Fruit fly (Drosophila melanogaster): ENCODE results near the gene bigmax.

The bigmax gene

DNA sequence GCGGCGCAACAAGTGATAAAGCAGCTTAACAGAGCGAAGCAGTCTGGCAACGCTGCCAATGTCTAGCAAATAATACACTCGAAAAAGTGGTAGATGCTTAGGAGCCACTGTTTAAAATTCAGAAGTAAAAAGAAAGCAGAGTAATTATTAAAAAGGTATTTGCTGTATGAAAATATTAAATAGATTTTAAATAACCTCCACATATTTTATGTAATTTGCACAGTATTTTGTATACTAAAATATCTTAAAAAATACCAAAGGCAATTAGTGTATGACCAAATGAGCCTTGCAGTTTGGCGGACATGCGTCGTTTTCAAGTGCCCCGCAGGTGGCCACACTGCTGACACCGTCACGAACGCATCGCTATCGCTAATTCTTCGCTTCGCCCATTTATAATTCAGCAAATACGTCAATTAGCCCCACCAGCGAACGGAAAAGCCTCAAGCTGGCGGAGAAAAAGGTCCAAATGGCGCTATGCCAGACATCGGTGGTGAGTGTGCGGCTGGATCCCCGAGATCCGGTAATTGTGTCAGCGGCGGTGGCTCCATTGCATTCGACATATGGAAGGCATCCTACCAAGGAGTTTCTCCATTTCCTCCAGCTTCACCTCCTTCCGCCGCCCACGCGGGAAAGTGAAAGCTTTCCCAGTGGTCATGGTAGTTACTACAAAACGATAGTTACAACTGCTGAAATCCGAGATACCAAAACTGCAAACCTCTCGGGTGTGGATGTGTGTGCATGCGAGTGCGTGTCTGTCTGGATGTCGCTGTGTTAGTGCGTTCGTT, 35.0 kb downstream of the bigmax start, which contains the start of gene pll (continued):
- TF ChIP-seq CG30403 (GFP tag; optimal IDR thresholded peaks at IDR 0.05) (peak; percentile 86), dpn (GFP tag; optimal IDR thresholded peaks at IDR 0.05) (peak; percentile 84 to 90), CG7357 (GFP tag; IDR thresholded peaks at IDR 0.05) (peak; percentile 80), lilli (GFP tag; optimal IDR thresholded peaks at IDR 0.05) (peak; percentile 89), CG17328 (GFP tag; IDR thresholded peaks at IDR 0.05) (peak; percentile 91), CG17802 (tag; optimal IDR thresholded peaks at IDR 0.05) (peak; percentile 40), z (GFP tag; IDR thresholded peaks at IDR 0.05) (no peak), HHEX (GFP tag; optimal IDR thresholded peaks at IDR 0.05) (peak; percentile 51), az2 (GFP tag; optimal IDR thresholded peaks at IDR 0.05) (peak; percentile 85), scrt (GFP tag; optimal IDR thresholded peaks at IDR 0.05) (peak; percentile 99), Dp (GFP tag; optimal IDR thresholded peaks at IDR 0.05) (peak; percentile 46), Mes4 (GFP tag; optimal IDR thresholded peaks at IDR 0.05) (peak; percentile 10), maf-S (GFP tag; optimal IDR thresholded peaks at IDR 0.05) (peak; percentile 74), fd64A (GFP tag; optimal IDR thresholded peaks at IDR 0.05) (no peak), Trl (optimal IDR thresholded peaks at IDR 0.05) (no peak), Trl (GFP tag; optimal IDR thresholded peaks at IDR 0.05) (peak; percentile 68), CG4707 (GFP tag; optimal IDR thresholded peaks at IDR 0.05) (no peak), CG6175 (GFP tag; IDR thresholded peaks at IDR 0.05) (peak; percentile 72; the same call in 2 of the 3 replicates), CG10209 (GFP tag; optimal IDR thresholded peaks at IDR 0.05) (peak; percentile 69), Atf-2 (GFP tag; optimal IDR thresholded peaks at IDR 0.05) (peak; percentile 27), B-H2 (GFP tag; optimal IDR thresholded peaks at IDR 0.05) (no peak), HLH3B (GFP tag; IDR thresholded peaks at IDR 0.05) (peak; percentile 89), knrl (GFP tag; IDR thresholded peaks at IDR 0.05; ENCODE audit: partially characterized antibody) (peak; percentile 56; the same call in 1 of the 3 replicates), inv (GFP tag; IDR thresholded peaks at IDR 0.05; ENCODE audit: partially characterized antibody) (peak; percentile 22; the same call in 1 of the 2 replicates), run (tag; optimal IDR thresholded peaks at IDR 0.05) (peak; percentile 58), zfh1 (GFP tag; IDR thresholded peaks at IDR 0.05) (peak; percentile 91), tll (GFP tag; optimal IDR thresholded peaks at IDR 0.05) (peak in 1 of 2 experiments; percentile 44), CG10959 (GFP tag; IDR thresholded peaks at IDR 0.05) (peak; percentile 73), Lim3 (GFP tag; IDR thresholded peaks at IDR 0.05) (0 out of 2 replicates have a peak, but pooled peaks have one; percentile 7), bab2 (GFP tag; optimal IDR thresholded peaks at IDR 0.05) (peak; percentile 81), vvl (GFP tag; IDR thresholded peaks at IDR 0.05) (peak; percentile 93), kay (GFP tag; optimal IDR thresholded peaks at IDR 0.05) (peak; percentile 65), gsb (GFP tag; IDR thresholded peaks at IDR 0.05) (peak; percentile 84), CG5180 (GFP tag; optimal IDR thresholded peaks at IDR 0.05) (no peak), slp2 (GFP tag; optimal IDR thresholded peaks at IDR 0.05) (peak; percentile 28), CG12659 (GFP tag; optimal IDR thresholded peaks at IDR 0.05) (peak; percentile 93), CG1024 (GFP tag; IDR thresholded peaks at IDR 0.05) (peak; percentile 84), pfk (GFP tag; optimal IDR thresholded peaks at IDR 0.05) (no peak), Aef1 (GFP tag; IDR thresholded peaks at IDR 0.05) (peak; percentile 89), CG12391 (tag; optimal IDR thresholded peaks at IDR 0.05) (peak; percentile 92), ac (GFP tag; optimal IDR thresholded peaks at IDR 0.05) (no peak), CG18011 (GFP tag; optimal IDR thresholded peaks at IDR 0.05) (peak; percentile 48), CG16815 (GFP tag; optimal IDR thresholded peaks at IDR 0.05) (peak; percentile 64), sima (GFP tag; optimal IDR thresholded peaks at IDR 0.05) (no peak), ssp (GFP tag; IDR thresholded peaks at IDR 0.05) (peak; percentile 82), GATAe (GFP tag; conservative IDR thresholded peaks at IDR 0.05) (peak; percentile 65; the same call in 1 of the 2 replicates), CG3163 (GFP tag; optimal IDR thresholded peaks at IDR 0.05) (peak; percentile 29), p53 (GFP tag; optimal IDR thresholded peaks at IDR 0.05) (peak; percentile 78), ci (GFP tag; IDR thresholded peaks at IDR 0.05) (peak; percentile 91)

All from whole organism, embryonic.